Worm (Caenorhabditis elegans) whole organism, young adult: ENCODE results near the gene cnnm-1.

Experiments
- B0019.2 ChIP-seq: fragments of 200-800 bp; sonication (Bioruptor generic); conservative IDR thresholded peaks from 2 replicates; pipeline ENCODE4 v1.3.6; 2022; ENCODE audit warnings: missing genetic modification reagents, missing genetic modification characterization, missing compliant biosample characterization
- C06A6.2 ChIP-seq: fragments of 200-800 bp; sonication (Bioruptor generic); conservative IDR thresholded peaks from 2 replicates; pipeline ENCODE4 v1.3.6; 2022; ENCODE audit warnings: missing genetic modification characterization, missing compliant biosample characterization
- F22D6.2 ChIP-seq: sonication (generic microtip); optimal IDR thresholded peaks from 2 replicates; lab custom pipeline; 2016; ENCODE audit warnings: mild to moderate bottlenecking, missing genetic modification characterization, missing compliant biosample characterization
- F39B2.1 ChIP-seq: fragments of 200-800 bp; sonication (Bioruptor generic); IDR thresholded peaks from 2 replicates; pipeline ENCODE4 v1.3.6; 2022; ENCODE audit warnings: missing genetic modification reagents, missing genetic modification characterization, missing compliant biosample characterization
- F57A8.1 ChIP-seq: fragments of 200-800 bp; sonication (Bioruptor generic); optimal IDR thresholded peaks from 2 replicates; lab custom pipeline; 2018; ENCODE audit warnings: mild to moderate bottlenecking, missing genetic modification characterization, moderate library complexity, missing compliant biosample characterization
- F57C9.4 ChIP-seq: sonication (generic microtip); optimal IDR thresholded peaks from 2 replicates; lab custom pipeline; 2017; ENCODE audit warnings: mild to moderate bottlenecking, missing genetic modification characterization, missing compliant biosample characterization
- T07F8.4 ChIP-seq: sonication (generic microtip); optimal IDR thresholded peaks from 2 replicates; lab custom pipeline; 2016; ENCODE audit warnings: mild to moderate bottlenecking, missing genetic modification characterization, moderate library complexity, missing compliant biosample characterization
- T26A5.8 ChIP-seq: sonication (generic microtip); optimal IDR thresholded peaks from 2 replicates; lab custom pipeline; 2016; ENCODE audit warnings: missing genetic modification characterization, missing compliant biosample characterization
- Y53F4B.3 ChIP-seq: fragments of 200-800 bp; sonication (Bioruptor generic); IDR thresholded peaks from 2 replicates; pipeline ENCODE4 v1.3.6; 2022; ENCODE audit warnings: missing genetic modification reagents, missing genetic modification characterization, missing compliant biosample characterization
- Y95B8A.8 ChIP-seq: fragments of 200-800 bp; sonication (Bioruptor generic); IDR thresholded peaks from 2 replicates; pipeline ENCODE4 v1.3.6; 2022; ENCODE audit warnings: missing genetic modification reagents, missing genetic modification characterization, missing compliant biosample characterization
- akir-1 ChIP-seq: fragments of 200-800 bp; sonication (Bioruptor generic); optimal IDR thresholded peaks from 2 replicates; lab custom pipeline; 2018; ENCODE audit warnings: mild to moderate bottlenecking, missing genetic modification characterization, moderate library complexity, missing compliant biosample characterization
- aptf-2 ChIP-seq: fragments of 200-800 bp; sonication (Bioruptor generic); conservative IDR thresholded peaks from 2 replicates; pipeline ENCODE4 v1.3.6; 2022; ENCODE audit warnings: missing genetic modification reagents, missing genetic modification characterization, missing compliant biosample characterization
- athp-1 ChIP-seq: sonication (generic microtip); optimal IDR thresholded peaks from 2 replicates; lab custom pipeline; 2017; ENCODE audit warnings: mild to moderate bottlenecking, missing genetic modification characterization, missing compliant biosample characterization
- bed-2 ChIP-seq: fragments of 200-800 bp; sonication (Bioruptor generic); IDR thresholded peaks from 2 replicates; pipeline ENCODE4 v1.3.6; 2022; ENCODE audit warnings: missing genetic modification reagents, missing genetic modification characterization, missing compliant biosample characterization
- cebp-1 ChIP-seq, 2 experiments: fragments of 200-800 bp in 1 of 2; sonication (Bioruptor generic) in 1 of 2; sonication (generic microtip) in 1 of 2; IDR thresholded peaks in 1 of 2; optimal IDR thresholded peaks in 1 of 2; 2 replicates each; pipeline versions ENCODE4 v1.3.6 to Lab custom; 2017 to 2022; ENCODE audit warnings: missing compliant biosample characterization in 2 of 2, missing genetic modification characterization in 2 of 2, mild to moderate bottlenecking in 1 of 2, missing genetic modification reagents in 1 of 2, moderate library complexity in 1 of 2
- cebp-2 ChIP-seq: fragments of 200-800 bp; sonication (Bioruptor generic); IDR thresholded peaks from 2 replicates; pipeline ENCODE4 v1.3.6; 2022; ENCODE audit warnings: missing genetic modification characterization, missing compliant biosample characterization
- die-1 ChIP-seq: sonication (generic microtip); optimal IDR thresholded peaks from 2 replicates; lab custom pipeline; 2016; ENCODE audit warnings: missing genotype, mild to moderate bottlenecking, missing genetic modification characterization, missing compliant biosample characterization
- dox-1 ChIP-seq: fragments of 200-800 bp; sonication (Bioruptor generic); IDR thresholded peaks from 2 replicates; pipeline ENCODE4 v1.3.6; 2022; ENCODE audit warnings: missing genetic modification reagents, missing genetic modification characterization, missing compliant biosample characterization
- fkh-3 ChIP-seq: sonication (generic microtip); optimal IDR thresholded peaks from 2 replicates; lab custom pipeline; 2016; ENCODE audit warnings: mild to moderate bottlenecking, missing genetic modification characterization, missing compliant biosample characterization
- lin-35 ChIP-seq, 3 experiments: fragments of 150-350 bp in 2 of 3; sonication (generic microtip) in 1 of 3; optimal IDR thresholded peaks; 2 replicates each; lab custom pipeline; 2014 to 2018; ENCODE audit warnings: missing biosample characterization in 3 of 3, missing genetic modification characterization in 3 of 3, missing genetic modification reagents in 3 of 3
- lin-40 ChIP-seq: sonication (generic microtip); optimal IDR thresholded peaks from 2 replicates; lab custom pipeline; 2016; ENCODE audit warnings: missing genetic modification characterization, mild to moderate bottlenecking, missing compliant biosample characterization, missing genotype, missing genetic modification reagents
- madf-10 ChIP-seq: sonication (generic microtip); optimal IDR thresholded peaks from 2 replicates; lab custom pipeline; 2016; ENCODE audit warnings: mild to moderate bottlenecking, missing genetic modification characterization, missing compliant biosample characterization
- madf-3 ChIP-seq: fragments of 200-800 bp; sonication (Bioruptor generic); IDR thresholded peaks from 2 replicates; pipeline ENCODE4 v1.3.6; 2022; ENCODE audit warnings: missing genetic modification reagents, missing genetic modification characterization, missing compliant biosample characterization
- mcd-1 ChIP-seq: fragments of 200-800 bp; sonication (Bioruptor generic); IDR thresholded peaks from 2 replicates; pipeline ENCODE4 v1.3.6; 2022; ENCODE audit warnings: missing genetic modification reagents, missing genetic modification characterization, missing compliant biosample characterization
- nfya-1 ChIP-seq: sonication (generic microtip); optimal IDR thresholded peaks from 2 replicates; lab custom pipeline; 2017; ENCODE audit warnings: antibody characterized with exemption, missing compliant biosample characterization, missing genetic modification characterization, borderline replicate concordance; ENCODE audit not compliant: insufficient read depth
- rcor-1 ChIP-seq: fragments of 200-800 bp; sonication (Bioruptor generic); IDR thresholded peaks from 2 replicates; pipeline ENCODE4 v1.3.6; 2022; ENCODE audit warnings: missing genetic modification reagents, missing genetic modification characterization, missing compliant biosample characterization
- rec-8 ChIP-seq, 2 experiments: sonication (generic microtip); optimal IDR thresholded peaks; 2 replicates each; lab custom pipeline; 2016; ENCODE audit warnings: mild to moderate bottlenecking in 2 of 2, missing genetic modification characterization in 2 of 2, missing genetic modification reagents in 2 of 2, missing genotype in 2 of 2, missing biosample characterization in 1 of 2, missing compliant biosample characterization in 1 of 2, moderate library complexity in 1 of 2
- rpc-1 ChIP-seq, 2 experiments: fragments of 150-350 bp in 1 of 2; sonication (generic microtip) in 1 of 2; optimal IDR thresholded peaks; 2 replicates each; lab custom pipeline; 2014 to 2018; ENCODE audit warnings: missing biosample characterization in 1 of 2, missing genetic modification characterization in 1 of 2, missing genetic modification reagents in 1 of 2, missing genotype in 1 of 2
- sdz-38 ChIP-seq: sonication (generic microtip); optimal IDR thresholded peaks from 2 replicates; lab custom pipeline; 2016; ENCODE audit warnings: missing genotype, missing genetic modification characterization, missing compliant biosample characterization
- snpc-1.3 ChIP-seq: sonication (generic microtip); optimal IDR thresholded peaks from 2 replicates; lab custom pipeline; 2017; ENCODE audit warnings: missing genetic modification characterization, mild to moderate bottlenecking, missing compliant biosample characterization, antibody characterized with exemption, moderate library complexity, missing genotype, missing genetic modification reagents; ENCODE audit not compliant: insufficient read depth
- snpc-3.4 ChIP-seq: sonication (generic microtip); optimal IDR thresholded peaks from 2 replicates; lab custom pipeline; 2017; ENCODE audit warnings: missing genetic modification characterization, mild to moderate bottlenecking, missing compliant biosample characterization, antibody characterized with exemption, moderate library complexity, missing genotype, missing genetic modification reagents
- snpc-4 ChIP-seq, 5 experiments: fragments of 150-350 bp in 1 of 5; sonication (generic microtip) in 4 of 5; optimal IDR thresholded peaks; 2 replicates each; lab custom pipeline; 2014 to 2018; ENCODE audit warnings: missing genetic modification characterization in 5 of 5, missing biosample characterization in 3 of 5, antibody characterized with exemption in 2 of 5, mild to moderate bottlenecking in 2 of 5, missing compliant biosample characterization in 2 of 5, missing genotype in 2 of 5, moderate library complexity in 2 of 5, missing genetic modification reagents in 1 of 5
- sptf-2 ChIP-seq: fragments of 200-800 bp; sonication (Bioruptor generic); optimal IDR thresholded peaks from 2 replicates; lab custom pipeline; 2018; ENCODE audit warnings: mild to moderate bottlenecking, missing genetic modification characterization, missing compliant biosample characterization
- tbp1 ChIP-seq: fragments of 200-800 bp; sonication (Bioruptor generic); optimal IDR thresholded peaks from 2 replicates; lab custom pipeline; 2018; ENCODE audit warnings: mild to moderate bottlenecking, missing genetic modification characterization, missing compliant biosample characterization
- unc-130 ChIP-seq: sonication (generic microtip); optimal IDR thresholded peaks from 2 replicates; lab custom pipeline; 2016; ENCODE audit warnings: missing genetic modification reagents, missing genetic modification characterization, missing compliant biosample characterization
- xnd-1 ChIP-seq: sonication (generic microtip); optimal IDR thresholded peaks from 2 replicates; lab custom pipeline; 2016; ENCODE audit warnings: missing genotype, missing genetic modification reagents, missing genetic modification characterization, missing compliant biosample characterization
- zfh-2 ChIP-seq: fragments of 200-800 bp; sonication (Bioruptor generic); conservative IDR thresholded peaks from 2 replicates; pipeline ENCODE4 v1.3.6; 2022; ENCODE audit warnings: missing genetic modification reagents, missing genetic modification characterization, missing compliant biosample characterization
- zim-3 ChIP-seq: sonication (generic microtip); optimal IDR thresholded peaks from 2 replicates; lab custom pipeline; 2017; ENCODE audit warnings: mild to moderate bottlenecking, missing genetic modification characterization, moderate library complexity, missing compliant biosample characterization
- ztf-28 ChIP-seq: fragments of 200-800 bp; sonication (Bioruptor generic); IDR thresholded peaks from 2 replicates; pipeline ENCODE4 v1.3.6; 2022; ENCODE audit warnings: missing genetic modification reagents, missing genetic modification characterization, missing compliant biosample characterization
- ztf-3 ChIP-seq: fragments of 200-800 bp; sonication (Bioruptor generic); optimal IDR thresholded peaks from 2 replicates; lab custom pipeline; 2018; ENCODE audit warnings: mild to moderate bottlenecking, missing genetic modification characterization, missing compliant biosample characterization

The cnnm-1 gene

DNA sequence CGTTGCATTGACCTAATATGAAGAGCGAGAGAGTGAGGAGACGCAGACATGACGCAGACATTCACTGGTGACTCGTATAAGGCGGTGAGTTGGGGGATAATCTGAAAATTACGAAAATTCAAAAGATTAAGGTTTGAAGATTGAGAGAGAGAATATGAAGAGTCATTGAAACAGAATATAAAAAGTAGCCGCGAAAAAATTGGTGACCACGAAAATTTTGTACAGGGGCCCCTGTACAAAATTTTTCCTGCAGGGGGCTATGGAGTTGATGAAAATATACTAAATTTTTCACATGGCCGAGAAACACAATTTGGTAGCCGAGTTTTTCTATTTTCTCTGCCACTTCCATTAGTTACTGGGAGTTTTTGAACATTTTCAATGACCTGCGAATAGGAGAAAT lies at the start of gene cnnm-1:
Gene cnnm-1, minus strand, starts transcription at position 101 of the 400 bp plus-strand sequence.
- TF ChIP-seq akir-1 (no peak), unc-130 (no peak), sdz-38 (tag; lab: Kevin White, UChicago) (no peak), F57C9.4 (no peak), Y53F4B.3 (GFP tag; lab: Robert Waterston, UW) (no peak), die-1 (tag; lab: Kevin White, UChicago) (no peak), Y95B8A.8 (GFP tag; lab: Robert Waterston, UW) (no peak), sptf-2 (GFP tag; lab: Kevin White, UChicago) (no peak), rpc-1 (optimal IDR thresholded peaks at IDR 0.05; lab: Kevin White, UChicago) (no peak), rpc-1 (tag; optimal IDR thresholded peaks at IDR 0.05; lab: Kevin White, UChicago) (no peak), nfya-1 (tag; lab: Kevin White, UChicago) (no peak)

- no peak for TF ChIP-seq snpc-1.3 (tag; lab: Kevin White, UChicago)
- TF ChIP-seq snpc-4 (GFP tag; optimal IDR thresholded peaks at IDR 0.05; lab: Kevin White, UChicago) = no peak
- peak in 1 of 4 experiments; percentile 6 for TF ChIP-seq snpc-4 (tag; optimal IDR thresholded peaks at IDR 0.05; lab: Kevin White, UChicago)
These were observed 48.4 kb upstream of the cnnm-1 start, which contains the start of gene gtf-2E1 for ce11 chrIV:17255001-17255400. gtf-2E1 (plus strand) TSS chrIV:17255301.

- TF ChIP-seq aptf-2 (GFP tag; lab: Robert Waterston, UW) (no peak), F39B2.1 (GFP tag; lab: Robert Waterston, UW) (no peak), mcd-1 (no peak), fkh-3 (tag; lab: Kevin White, UChicago) (no peak), lin-35 (GFP tag; optimal IDR thresholded peaks at IDR 0.05; lab: Kevin White, UChicago) (no peak), F22D6.2 (tag; lab: Kevin White, UChicago) (no peak), T07F8.4 (tag; lab: Kevin White, UChicago) (no peak), rcor-1 (GFP tag; lab: Robert Waterston, UW) (no peak), madf-10 (no peak), xnd-1 (tag; lab: Kevin White, UChicago) (no peak), Y53F4B.3 (GFP tag; lab: Robert Waterston, UW) (no peak)
These were observed 46.8 kb upstream of the cnnm-1 start for ce11 chrIV:17253435-17253834.

ce11 chrIV:17249691-17250181 lies 43.1 kb upstream of the cnnm-1 start, which contains the start of gene eelo-2:
eelo-2 (plus strand) TSS chrIV:17250131.
- TF ChIP-seq cebp-1 (GFP tag; IDR thresholded peaks at IDR 0.05; lab: Robert Waterston, UW) = peak; percentile 76
- TF ChIP-seq cebp-1 (tag; optimal IDR thresholded peaks at IDR 0.05; lab: Kevin White, UChicago) = peak; percentile 95
- peak; percentile 90 to 99 (median 95) for TF ChIP-seq lin-35 (GFP tag; optimal IDR thresholded peaks at IDR 0.05; lab: Kevin White, UChicago)
- peak; percentile 85 for TF ChIP-seq zim-3 (tag; lab: Kevin White, UChicago)
- TF ChIP-seq B0019.2 (GFP tag; lab: Robert Waterston, UW) = peak; percentile 64
- TF ChIP-seq F57A8.1 = no peak
- TF ChIP-seq T26A5.8 (tag; lab: Kevin White, UChicago) = no peak
- TF ChIP-seq athp-1 = peak; percentile 95
- TF ChIP-seq rec-8 (tag; optimal IDR thresholded peaks at IDR 0.05; lab: Kevin White, UChicago) = peak in 1 of 2 experiments; percentile 22
- TF ChIP-seq aptf-2 (GFP tag; lab: Robert Waterston, UW) = no peak
- peak; percentile 81 for TF ChIP-seq tbp1
- peak; percentile 96 for TF ChIP-seq zfh-2
- TF ChIP-seq cebp-2 = 0 out of 2 replicates have a peak, but pooled peaks have one; percentile 51
- TF ChIP-seq dox-1 (GFP tag; lab: Robert Waterston, UW) = peak; percentile 99
- peak; percentile 100 for TF ChIP-seq mcd-1
- peak; percentile 83 for TF ChIP-seq snpc-3.4 (tag; lab: Kevin White, UChicago)
- no peak for TF ChIP-seq bed-2 (GFP tag; lab: Robert Waterston, UW)
- TF ChIP-seq lin-40 (tag; lab: Kevin White, UChicago) = peak; percentile 98
- TF ChIP-seq ztf-3 (GFP tag; lab: Kevin White, UChicago) = peak; percentile 74
- TF ChIP-seq snpc-4 (GFP tag; optimal IDR thresholded peaks at IDR 0.05; lab: Kevin White, UChicago) = peak; percentile 94
- TF ChIP-seq snpc-4 (tag; optimal IDR thresholded peaks at IDR 0.05; lab: Kevin White, UChicago) = peak; percentile 90 to 97 (median 97)
- peak; percentile 96 for TF ChIP-seq C06A6.2 (GFP tag; lab: Robert Waterston, UW)
- TF ChIP-seq die-1 (tag; lab: Kevin White, UChicago) = no peak
- TF ChIP-seq madf-3 = peak; percentile 98
- peak; percentile 52; the same call in 1 of the 2 replicates for TF ChIP-seq ztf-28
